Fruit fly (Drosophila melanogaster) ovary, adult (tissue): Measurements from ENCODE around the gene CG34436.

Experiments used
- CG17801 ChIP-seq: fragments of 200-800 bp; optimal IDR thresholded peaks from 2 replicates; lab custom pipeline; 2019; ENCODE audit warnings: missing biosample characterization, mild to moderate bottlenecking, missing genetic modification characterization, moderate library complexity; ENCODE audit not compliant: partially characterized antibody

Gene CG34436

dm6 chr3R:28324834-28325233, 42.5 kb downstream of the CG34436 start:
- TF ChIP-seq CG17801, result no peak

dm6 chr3R:28325415-28325814, 43.0 kb downstream of the CG34436 start:
- no peak for TF ChIP-seq CG17801

- TF ChIP-seq CG17801, result peak; percentile 99
These were observed 44.0 kb downstream of the CG34436 start for dm6 chr3R:28326150-28326965.

dm6 chr3R:28327132-28327531, 44.8 kb downstream of the CG34436 start:
- TF ChIP-seq CG17801, result no peak

DNA sequence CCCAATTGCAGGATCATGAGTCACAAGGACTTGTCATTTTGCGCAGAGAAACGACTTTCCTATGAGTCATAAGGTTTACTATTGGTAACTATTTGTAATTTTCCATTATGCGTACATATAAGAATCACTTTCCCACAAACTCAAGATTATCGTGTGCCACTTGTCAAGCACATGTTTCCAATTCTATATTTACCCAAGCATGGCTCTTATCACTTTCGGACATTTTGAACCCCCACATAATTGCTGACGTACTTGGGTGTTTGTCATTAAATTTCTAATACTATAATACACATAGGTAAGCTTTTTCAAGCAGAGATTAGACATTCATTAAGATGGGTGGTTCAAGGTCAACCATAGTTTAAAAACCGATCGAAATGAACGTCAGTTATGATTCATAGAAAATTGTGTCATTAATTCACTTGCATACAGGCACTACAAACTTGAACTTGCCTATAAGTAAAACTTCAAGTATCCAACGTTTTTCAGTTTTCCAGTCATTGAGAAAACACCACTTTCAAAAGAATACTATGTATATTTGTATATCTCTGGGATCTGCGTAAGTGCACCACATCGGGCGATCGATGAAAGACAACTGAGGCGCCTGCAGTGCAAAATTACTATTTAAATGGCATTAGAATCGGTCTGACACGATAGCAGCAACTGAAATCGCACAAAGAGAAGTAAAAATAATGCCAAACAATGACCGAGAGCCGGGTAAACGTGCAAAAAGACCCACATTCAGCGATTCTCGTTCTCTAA, 45.5 kb downstream of the CG34436 start:
- no peak for TF ChIP-seq CG17801

- TF ChIP-seq CG17801, result peak; percentile 63
These were observed 46.6 kb downstream of the CG34436 start for dm6 chr3R:28328780-28329546.

- no peak for TF ChIP-seq CG17801
These were observed 48.1 kb downstream of the CG34436 start for dm6 chr3R:28330266-28331125.

dm6 chr3R:28331126-28331490, 48.7 kb downstream of the CG34436 start:
- TF ChIP-seq CG17801, result no peak

- TF ChIP-seq CG17801, result no peak
These were observed 49.8 kb downstream of the CG34436 start for dm6 chr3R:28332137-28332671.

dm6 chr3R:28332674-28333421, 50.5 kb downstream of the CG34436 start:
- no peak for TF ChIP-seq CG17801
